Fruit fly (Drosophila melanogaster) whole organism, embryonic: Measurements from ENCODE around the gene CG46434.

ENCODE experiments used
- CG10565 ChIP-seq: fragments of 200-800 bp; sonication (Bioruptor generic); optimal IDR thresholded peaks from 3 replicates; lab custom pipeline; 2016; ENCODE audit warnings: missing biosample characterization, mild to moderate bottlenecking, missing genetic modification characterization
- CG11093 ChIP-seq: fragments of 200-800 bp; sonication (Bioruptor generic); IDR thresholded peaks from 3 replicates; pipeline ENCODE4 v1.3.6; 2022; ENCODE audit warnings: missing biosample characterization, missing genetic modification characterization
- CG1233 ChIP-seq: fragments of 200-800 bp; sonication (Bioruptor generic); optimal IDR thresholded peaks from 4 replicates; lab custom pipeline; 2018; ENCODE audit warnings: missing biosample characterization, mild to moderate bottlenecking, missing genetic modification characterization
- CG12659 ChIP-seq: fragments of 200-800 bp; sonication (Bioruptor generic); optimal IDR thresholded peaks from 3 replicates; lab custom pipeline; 2017; ENCODE audit warnings: mild to moderate bottlenecking, missing biosample characterization, missing genetic modification reagents, missing genetic modification characterization
- CG15696 ChIP-seq: fragments of 200-800 bp; sonication (Bioruptor generic); optimal IDR thresholded peaks from 2 replicates; lab custom pipeline; 2019; ENCODE audit warnings: missing biosample characterization, mild to moderate bottlenecking, missing genetic modification characterization, moderate library complexity
- CG16813 ChIP-seq: fragments of 200-800 bp; sonication (Bioruptor generic); IDR thresholded peaks from 3 replicates; pipeline ENCODE4 v1.3.6; 2022; ENCODE audit warnings: missing biosample characterization, missing genetic modification characterization; ENCODE audit not compliant: partially characterized antibody
- CG17568 ChIP-seq: fragments of 200-800 bp; sonication (Bioruptor generic); optimal IDR thresholded peaks from 2 replicates; lab custom pipeline; 2018; ENCODE audit warnings: missing biosample characterization, mild to moderate bottlenecking, missing genetic modification characterization, moderate library complexity
- CG18599 ChIP-seq: fragments of 200-800 bp; sonication (Bioruptor generic); optimal IDR thresholded peaks from 3 replicates; lab custom pipeline; 2017; ENCODE audit warnings: missing biosample characterization, missing genetic modification characterization, mild to moderate bottlenecking, moderate library complexity, missing genetic modification reagents
- CG18619 ChIP-seq: fragments of 200-800 bp; sonication (Bioruptor generic); optimal IDR thresholded peaks from 3 replicates; lab custom pipeline; 2017; ENCODE audit warnings: missing biosample characterization, mild to moderate bottlenecking, missing genetic modification characterization
- CG3281 ChIP-seq: fragments of 200-800 bp; sonication (Bioruptor generic); optimal IDR thresholded peaks from 3 replicates; lab custom pipeline; 2017; ENCODE audit warnings: missing biosample characterization, mild to moderate bottlenecking, missing genetic modification characterization
- CG34224 ChIP-seq: fragments of 200-800 bp; sonication (Bioruptor generic); IDR thresholded peaks from 3 replicates; pipeline ENCODE4 v1.3.6; 2022; ENCODE audit warnings: missing biosample characterization, missing genetic modification characterization; ENCODE audit not compliant: partially characterized antibody
- CG34422 ChIP-seq: fragments of 200-800 bp; sonication (Bioruptor generic); IDR thresholded peaks from 3 replicates; pipeline ENCODE4 v1.3.6; 2022; ENCODE audit warnings: missing biosample characterization, missing genetic modification characterization
- CG3838 ChIP-seq: fragments of 200-800 bp; sonication (Bioruptor generic); optimal IDR thresholded peaks from 3 replicates; lab custom pipeline; 2016; ENCODE audit warnings: missing biosample characterization, missing genetic modification characterization
- CG4424 ChIP-seq: fragments of 200-800 bp; sonication (Bioruptor generic); optimal IDR thresholded peaks from 3 replicates; lab custom pipeline; 2016; ENCODE audit warnings: missing biosample characterization, missing genetic modification characterization
- CG4820 ChIP-seq: fragments of 200-800 bp; sonication (Bioruptor generic); optimal IDR thresholded peaks from 3 replicates; lab custom pipeline; 2016; ENCODE audit warnings: missing biosample characterization, missing genetic modification characterization
- CG6654 ChIP-seq: fragments of 200-800 bp; sonication (Bioruptor generic); optimal IDR thresholded peaks from 2 replicates; lab custom pipeline; 2017; ENCODE audit warnings: missing biosample characterization, mild to moderate bottlenecking, missing genetic modification characterization
- CG7963 ChIP-seq: fragments of 200-800 bp; sonication (Bioruptor generic); IDR thresholded peaks from 3 replicates; pipeline ENCODE4 v1.3.6; 2022; ENCODE audit warnings: missing biosample characterization, missing genetic modification characterization; ENCODE audit not compliant: partially characterized antibody
- CG9876 ChIP-seq: fragments of 200-800 bp; sonication (Bioruptor generic); optimal IDR thresholded peaks from 2 replicates; lab custom pipeline; 2016; ENCODE audit warnings: missing biosample characterization, missing genetic modification characterization
- D ChIP-seq, 2 experiments: fragments of 200-800 bp in 1 of 2; fragments of >200 bp in 1 of 2; sonication (Bioruptor generic) in 1 of 2; optimal IDR thresholded peaks; 2 replicates in 1 of 2; 3 replicates in 1 of 2; lab custom pipeline; 2017; ENCODE audit warnings: mild to moderate bottlenecking in 1 of 2, missing biosample characterization in 1 of 2, missing genetic modification characterization in 1 of 2, missing genetic modification reagents in 1 of 2
- E2f1 ChIP-seq: fragments of 200-800 bp; sonication (Bioruptor generic); IDR thresholded peaks from 2 replicates; pipeline ENCODE4 v1.3.6; 2022; ENCODE audit warnings: missing biosample characterization, missing genetic modification characterization
- Hr39 ChIP-seq: fragments of >200 bp; optimal IDR thresholded peaks from 2 replicates; lab custom pipeline; 2017
- Hsf ChIP-seq: fragments of 200-800 bp; sonication (Bioruptor generic); optimal IDR thresholded peaks from 3 replicates; lab custom pipeline; 2016; ENCODE audit warnings: missing biosample characterization, missing genetic modification characterization
- Max ChIP-seq: fragments of 200-800 bp; sonication (Bioruptor generic); optimal IDR thresholded peaks from 2 replicates; lab custom pipeline; 2016; ENCODE audit warnings: missing biosample characterization, mild to moderate bottlenecking, missing genetic modification characterization
- Med ChIP-seq: fragments of 200-800 bp; sonication (Bioruptor generic); peaks from one replicate; lab custom pipeline; 2016; ENCODE audit warnings: missing biosample characterization, missing genetic modification characterization, mild to moderate bottlenecking, inconsistent platforms, moderate library complexity
- Meics ChIP-seq: fragments of 200-800 bp; sonication (Bioruptor generic); optimal IDR thresholded peaks from 2 replicates; lab custom pipeline; 2017; ENCODE audit warnings: missing biosample characterization, mild to moderate bottlenecking, missing genetic modification characterization
- NC2β ChIP-seq: fragments of 200-800 bp; sonication (Bioruptor generic); optimal IDR thresholded peaks from 2 replicates; lab custom pipeline; 2016; ENCODE audit warnings: missing biosample characterization, missing genetic modification characterization
- Nf-YB ChIP-seq: fragments of 200-800 bp; sonication (Bioruptor generic); optimal IDR thresholded peaks from 3 replicates; lab custom pipeline; 2019; ENCODE audit warnings: missing biosample characterization, mild to moderate bottlenecking, missing genetic modification characterization, moderate library complexity
- PHDP ChIP-seq: fragments of 200-800 bp; sonication (Bioruptor generic); optimal IDR thresholded peaks from 3 replicates; lab custom pipeline; 2018; ENCODE audit warnings: missing biosample characterization, mild to moderate bottlenecking, missing genetic modification characterization, moderate library complexity
- cad ChIP-seq: fragments of >200 bp; optimal IDR thresholded peaks from 2 replicates; lab custom pipeline; 2017; ENCODE audit warnings: missing biosample characterization, missing genetic modification characterization
- crc ChIP-seq: fragments of 200-800 bp; sonication (Bioruptor generic); optimal IDR thresholded peaks from 2 replicates; lab custom pipeline; 2016; ENCODE audit warnings: missing biosample characterization, missing genetic modification characterization
- gem ChIP-seq: fragments of 200-800 bp; sonication (Bioruptor generic); optimal IDR thresholded peaks from 2 replicates; lab custom pipeline; 2019; ENCODE audit warnings: missing biosample characterization, mild to moderate bottlenecking, missing genetic modification characterization, moderate library complexity
- hbn ChIP-seq: fragments of 200-800 bp; sonication (Bioruptor generic); IDR thresholded peaks from 2 replicates; pipeline ENCODE4 v1.3.6; 2022; ENCODE audit warnings: missing biosample characterization, missing genetic modification characterization; ENCODE audit not compliant: partially characterized antibody
- inv ChIP-seq: fragments of 200-800 bp; sonication (Bioruptor generic); IDR thresholded peaks from 2 replicates; pipeline ENCODE4 v1.3.6; 2022; ENCODE audit warnings: missing biosample characterization, missing genetic modification characterization; ENCODE audit not compliant: partially characterized antibody
- nom ChIP-seq: fragments of 200-800 bp; sonication (Bioruptor generic); optimal IDR thresholded peaks from 2 replicates; lab custom pipeline; 2017; ENCODE audit warnings: missing biosample characterization, missing genetic modification characterization, mild to moderate bottlenecking, moderate library complexity, missing genetic modification reagents
- oc ChIP-seq: fragments of 200-800 bp; sonication (Bioruptor generic); optimal IDR thresholded peaks from 2 replicates; lab custom pipeline; 2018; ENCODE audit warnings: missing biosample characterization, mild to moderate bottlenecking, missing genetic modification characterization, moderate library complexity
- pb ChIP-seq: fragments of 200-800 bp; sonication (Bioruptor generic); optimal IDR thresholded peaks from 3 replicates; lab custom pipeline; 2016; ENCODE audit warnings: missing biosample characterization, missing genetic modification characterization
- slp2 ChIP-seq: fragments of 200-800 bp; sonication (Bioruptor generic); optimal IDR thresholded peaks from 2 replicates; lab custom pipeline; 2016; ENCODE audit warnings: missing biosample characterization, missing genetic modification characterization
- sr ChIP-seq: fragments of 200-800 bp; sonication (Bioruptor generic); IDR thresholded peaks from 3 replicates; pipeline ENCODE4 v1.3.6; 2022; ENCODE audit warnings: missing biosample characterization, missing genetic modification characterization
- tgo ChIP-seq: fragments of 200-800 bp; sonication (Bioruptor generic); IDR thresholded peaks from 3 replicates; pipeline ENCODE4 v1.3.6; 2022; ENCODE audit warnings: missing biosample characterization, missing genetic modification characterization
- tup ChIP-seq: fragments of 200-800 bp; sonication (Bioruptor generic); optimal IDR thresholded peaks from 2 replicates; lab custom pipeline; 2016; ENCODE audit warnings: missing biosample characterization, mild to moderate bottlenecking, missing genetic modification characterization, moderate library complexity
- tx ChIP-seq: fragments of 200-800 bp; sonication (Bioruptor generic); optimal IDR thresholded peaks from 2 replicates; lab custom pipeline; 2016; ENCODE audit warnings: missing biosample characterization, missing genetic modification characterization
- unc-4 ChIP-seq: fragments of 200-800 bp; sonication (Bioruptor generic); IDR thresholded peaks from 2 replicates; pipeline ENCODE4 v1.3.6; 2022; ENCODE audit warnings: missing biosample characterization, missing genetic modification characterization; ENCODE audit not compliant: partially characterized antibody

CG46434 gene

dm6 chr3L:19575650-19576049 lies 31.6 kb upstream of the CG46434 start (continued):
- no peak for TF ChIP-seq CG34422 (GFP tag; lab: Robert Waterston, UW)
- no peak for TF ChIP-seq cad (GFP tag; lab: Kevin White, UChicago)
- no peak for TF ChIP-seq CG9876 (GFP tag; lab: Kevin White, UChicago)
- TF ChIP-seq hbn (GFP tag; lab: Robert Waterston, UW): no peak
- TF ChIP-seq Hsf (GFP tag; lab: Kevin White, UChicago): no peak
- TF ChIP-seq slp2 (GFP tag; lab: Kevin White, UChicago): peak; percentile 1
- TF ChIP-seq NC2β (GFP tag; lab: Kevin White, UChicago): no peak
- TF ChIP-seq CG34224 (GFP tag; lab: Robert Waterston, UW): no peak
- peak; percentile 42 for TF ChIP-seq CG15696 (tag; lab: Kevin White, UChicago)
- peak; percentile 47 for TF ChIP-seq oc (tag; lab: Kevin White, UChicago)
- TF ChIP-seq sr: no peak
- no peak for TF ChIP-seq CG7963 (GFP tag; lab: Robert Waterston, UW)
- peak; percentile 50 for TF ChIP-seq gem (tag; lab: Kevin White, UChicago)
- TF ChIP-seq CG1233: peak; percentile 46
- no peak for TF ChIP-seq CG10565
- TF ChIP-seq CG18599: peak; percentile 28
- no peak for TF ChIP-seq unc-4 (GFP tag; lab: Robert Waterston, UW)
- no peak for TF ChIP-seq CG16813
- no peak for TF ChIP-seq tup (GFP tag; lab: Kevin White, UChicago)
- TF ChIP-seq tx (GFP tag; lab: Kevin White, UChicago): no peak
- no peak for TF ChIP-seq pb (GFP tag; lab: Kevin White, UChicago)
- TF ChIP-seq CG3281 (GFP tag; lab: Kevin White, UChicago): no peak
- TF ChIP-seq Nf-YB (GFP tag; lab: Kevin White, UChicago): peak; percentile 28
- peak; percentile 40 for TF ChIP-seq CG3838
- TF ChIP-seq CG4424 (GFP tag; lab: Kevin White, UChicago): no peak
- TF ChIP-seq PHDP (tag; lab: Kevin White, UChicago): peak; percentile 55
- no peak for TF ChIP-seq inv (GFP tag; lab: Robert Waterston, UW)
- no peak for TF ChIP-seq Max (GFP tag; lab: Kevin White, UChicago)
- TF ChIP-seq CG4820: no peak
- TF ChIP-seq E2f1 (GFP tag; lab: Robert Waterston, UW): no peak

dm6 chr3L:19574452-19574851 lies 30.4 kb upstream of the CG46434 start:
- TF ChIP-seq nom (no peak), CG6654 (no peak), CG17568 (GFP tag; lab: Kevin White, UChicago) (no peak), CG12659 (no peak), crc (no peak), tgo (no peak), D (optimal IDR thresholded peaks at IDR 0.05; lab: Kevin White, UChicago) (no peak), D (GFP tag; optimal IDR thresholded peaks at IDR 0.05; lab: Kevin White, UChicago) (no peak), Med (GFP tag; lab: Kevin White, UChicago) (peak; percentile 14), CG11093 (0 out of 3 replicates have a peak, but pooled peaks have one; percentile 18), Hr39 (lab: Kevin White, UChicago) (peak; percentile 54), Meics (GFP tag; lab: Kevin White, UChicago) (no peak), CG18619 (GFP tag; lab: Kevin White, UChicago) (no peak)
